Fruit fly (Drosophila melanogaster): ENCODE data around the gene Ucp4C.
A peak's percentile ranks its signal among the peaks of the same experiment; 100 is the strongest.

Ucp4C gene

dm6 chr2L:5964211-5964610 lies 4.2 kb upstream of the Ucp4C start:
- TF ChIP-seq CG17806 (tag; optimal IDR thresholded peaks at IDR 0.05) (no peak), CG12605 (GFP tag; IDR thresholded peaks at IDR 0.05) (no peak), Ets98B (GFP tag; IDR thresholded peaks at IDR 0.05) (no peak), CG10348 (GFP tag; IDR thresholded peaks at IDR 0.05) (no peak), fd96Ca (GFP tag; IDR thresholded peaks at IDR 0.05) (no peak), Snoo (tag; optimal IDR thresholded peaks at IDR 0.05) (no peak), Pif1A (GFP tag; optimal IDR thresholded peaks at IDR 0.05) (no peak), CG4496 (GFP tag; IDR thresholded peaks at IDR 0.05) (no peak), Pif1B (GFP tag; optimal IDR thresholded peaks at IDR 0.05) (no peak), CG14655 (GFP tag; optimal IDR thresholded peaks at IDR 0.05) (no peak), CG34367 (tag; optimal IDR thresholded peaks at IDR 0.05) (no peak), D1 (tag; optimal IDR thresholded peaks at IDR 0.05) (no peak), gl (tag; optimal IDR thresholded peaks at IDR 0.05) (no peak), CG15710 (tag; optimal IDR thresholded peaks at IDR 0.05) (no peak), CG8159 (tag; optimal IDR thresholded peaks at IDR 0.05) (no peak), CG8301 (tag; optimal IDR thresholded peaks at IDR 0.05) (no peak), CG13204 (GFP tag; optimal IDR thresholded peaks at IDR 0.05) (no peak), EcR (GFP tag; optimal IDR thresholded peaks at IDR 0.05) (no peak), CG32121 (GFP tag; IDR thresholded peaks at IDR 0.05) (no peak)

dm6 chr2L:5964851-5965250 lies 3.5 kb upstream of the Ucp4C start, which contains the start of gene psd:
Gene psd (minus strand): TSS chr2L:5964951.
- TF ChIP-seq CG8301 (tag; optimal IDR thresholded peaks at IDR 0.05) (no peak), EcR (GFP tag; optimal IDR thresholded peaks at IDR 0.05) (peak; percentile 52), CG12605 (GFP tag; IDR thresholded peaks at IDR 0.05) (no peak)

- TF ChIP-seq CG32121 (GFP tag; IDR thresholded peaks at IDR 0.05) (no peak), fd96Ca (GFP tag; IDR thresholded peaks at IDR 0.05) (no peak), CG9948 (tag; optimal IDR thresholded peaks at IDR 0.05) (no peak), CG8159 (tag; optimal IDR thresholded peaks at IDR 0.05) (no peak), Ets98B (GFP tag; IDR thresholded peaks at IDR 0.05) (no peak), CG12605 (GFP tag; IDR thresholded peaks at IDR 0.05) (no peak), CG34367 (tag; optimal IDR thresholded peaks at IDR 0.05) (no peak), EcR (GFP tag; optimal IDR thresholded peaks at IDR 0.05) (no peak), Snoo (tag; optimal IDR thresholded peaks at IDR 0.05) (no peak), CG17806 (tag; optimal IDR thresholded peaks at IDR 0.05) (no peak), CG8301 (tag; optimal IDR thresholded peaks at IDR 0.05) (no peak), rn (GFP tag; IDR thresholded peaks at IDR 0.05) (no peak), Pif1B (GFP tag; optimal IDR thresholded peaks at IDR 0.05) (no peak), CG14655 (GFP tag; optimal IDR thresholded peaks at IDR 0.05) (no peak)
These were observed 1.2 kb downstream of the Ucp4C start, which contains the start of gene Ucp4B for dm6 chr2L:5969559-5969958. Gene Ucp4B (plus strand): TSS chr2L:5969859.

- TF ChIP-seq fd96Ca (GFP tag; IDR thresholded peaks at IDR 0.05) (no peak), CG4496 (GFP tag; IDR thresholded peaks at IDR 0.05) (no peak), CG34367 (tag; optimal IDR thresholded peaks at IDR 0.05) (no peak), CG15710 (tag; optimal IDR thresholded peaks at IDR 0.05) (no peak), EcR (GFP tag; optimal IDR thresholded peaks at IDR 0.05) (peak; percentile 12), rn (GFP tag; IDR thresholded peaks at IDR 0.05) (no peak), CG13204 (GFP tag; optimal IDR thresholded peaks at IDR 0.05) (no peak), Pif1A (GFP tag; optimal IDR thresholded peaks at IDR 0.05) (no peak)
These were observed 2.9 kb downstream of the Ucp4C start for dm6 chr2L:5971093-5971808.

dm6 chr2L:5972005-5972404 lies 3.6 kb downstream of the Ucp4C start:
- no peak for TF ChIP-seq rn (GFP tag; IDR thresholded peaks at IDR 0.05)
- no peak for TF ChIP-seq fd96Ca (GFP tag; IDR thresholded peaks at IDR 0.05)
- TF ChIP-seq CG8159 (tag; optimal IDR thresholded peaks at IDR 0.05): no peak
- TF ChIP-seq Pif1A (GFP tag; optimal IDR thresholded peaks at IDR 0.05): no peak
- TF ChIP-seq CG9948 (tag; optimal IDR thresholded peaks at IDR 0.05): no peak
- TF ChIP-seq EcR (GFP tag; optimal IDR thresholded peaks at IDR 0.05): no peak
- no peak for TF ChIP-seq CG8301 (tag; optimal IDR thresholded peaks at IDR 0.05)
- no peak for TF ChIP-seq Ets98B (GFP tag; IDR thresholded peaks at IDR 0.05)
- TF ChIP-seq CG17806 (tag; optimal IDR thresholded peaks at IDR 0.05): no peak
- TF ChIP-seq CG10348 (GFP tag; IDR thresholded peaks at IDR 0.05): no peak

- TF ChIP-seq EcR (GFP tag; optimal IDR thresholded peaks at IDR 0.05) (peak; percentile 13), CG34367 (tag; optimal IDR thresholded peaks at IDR 0.05) (no peak), gl (tag; optimal IDR thresholded peaks at IDR 0.05) (no peak)
These were observed 4.3 kb downstream of the Ucp4C start for dm6 chr2L:5972588-5973236.

- TF ChIP-seq fd96Ca (GFP tag; IDR thresholded peaks at IDR 0.05): no peak
- TF ChIP-seq Snoo (tag; optimal IDR thresholded peaks at IDR 0.05): no peak
- TF ChIP-seq CG13204 (GFP tag; optimal IDR thresholded peaks at IDR 0.05): no peak
- no peak for TF ChIP-seq D1 (tag; optimal IDR thresholded peaks at IDR 0.05)
- TF ChIP-seq gl (tag; optimal IDR thresholded peaks at IDR 0.05): no peak
- peak; percentile 90 for TF ChIP-seq EcR (GFP tag; optimal IDR thresholded peaks at IDR 0.05)
- TF ChIP-seq Ets98B (GFP tag; IDR thresholded peaks at IDR 0.05): 0 out of 2 replicates have a peak, but pooled peaks have one; percentile 31
- peak; percentile 15 for TF ChIP-seq CG14655 (GFP tag; optimal IDR thresholded peaks at IDR 0.05)
These were observed 5.8 kb downstream of the Ucp4C start for dm6 chr2L:5974122-5974521.
